Worm (Caenorhabditis elegans): ENCODE measurements around the gene K12H6.7.

Gene K12H6.7

ce11 chrII:2802804-2803586 is 33.8 kb downstream of the K12H6.7 start:
- peak; percentile 32 for TF ChIP-seq crh-2 (tag; optimal IDR thresholded peaks at IDR 0.05)
- peak; percentile 5 for TF ChIP-seq egl-27 (tag; optimal IDR thresholded peaks at IDR 0.05)
- no peak for TF ChIP-seq unc-62 (GFP tag; optimal IDR thresholded peaks at IDR 0.05)
- TF ChIP-seq nhr-11 (tag; optimal IDR thresholded peaks at IDR 0.05) = no peak
- TF ChIP-seq lin-39 (tag; optimal IDR thresholded peaks at IDR 0.05) = no peak
- TF ChIP-seq sem-4 (tag; optimal IDR thresholded peaks at IDR 0.05) = no peak
- TF ChIP-seq ama-1 (optimal IDR thresholded peaks at IDR 0.05) = no peak
- TF ChIP-seq ztf-11 (tag; optimal IDR thresholded peaks at IDR 0.05) = no peak
- TF ChIP-seq nhr-129 (tag; optimal IDR thresholded peaks at IDR 0.05) = no peak
- TF ChIP-seq skn-1 (tag; optimal IDR thresholded peaks at IDR 0.05) = no peak
- no peak for TF ChIP-seq ceh-82 (tag; optimal IDR thresholded peaks at IDR 0.05)
- no peak for TF ChIP-seq nhr-12 (tag; optimal IDR thresholded peaks at IDR 0.05)
- no peak for TF ChIP-seq lin-11 (tag; optimal IDR thresholded peaks at IDR 0.05)
- no peak for TF ChIP-seq gmeb-1 (tag; optimal IDR thresholded peaks at IDR 0.05)
- TF ChIP-seq alr-1 (tag; optimal IDR thresholded peaks at IDR 0.05) = no peak
- TF ChIP-seq nhr-21 (tag; optimal IDR thresholded peaks at IDR 0.05) = peak; percentile 2
- no peak for TF ChIP-seq ZK546.5 (tag; optimal IDR thresholded peaks at IDR 0.05)
- peak; percentile 60 for TF ChIP-seq fos-1 (tag; optimal IDR thresholded peaks at IDR 0.05)
- TF ChIP-seq lin-13 (GFP tag; optimal IDR thresholded peaks at IDR 0.05) = peak; percentile 2
- no peak for TF ChIP-seq F13H6.1 (tag; optimal IDR thresholded peaks at IDR 0.05)
- no peak for TF ChIP-seq ceh-16 (tag; optimal IDR thresholded peaks at IDR 0.05)
- no peak for TF ChIP-seq elt-3 (tag; optimal IDR thresholded peaks at IDR 0.05)
- TF ChIP-seq R02D3.7 (tag; optimal IDR thresholded peaks at IDR 0.05) = no peak
- TF ChIP-seq unc-39 (tag; optimal IDR thresholded peaks at IDR 0.05) = no peak
- peak; percentile 70 for TF ChIP-seq sma-9 (GFP tag; optimal IDR thresholded peaks at IDR 0.05)
- TF ChIP-seq sma-9 (tag; optimal IDR thresholded peaks at IDR 0.05) = no peak
- TF ChIP-seq blmp-1 (tag; optimal IDR thresholded peaks at IDR 0.05; ENCODE audit: insufficient read depth) = no peak
- no peak for TF ChIP-seq C34F6.9 (tag; optimal IDR thresholded peaks at IDR 0.05)
- no peak for TF ChIP-seq nhr-6 (tag; optimal IDR thresholded peaks at IDR 0.05)
- TF ChIP-seq unc-55 (GFP tag; optimal IDR thresholded peaks at IDR 0.05) = no peak
- TF ChIP-seq peb-1 (tag; optimal IDR thresholded peaks at IDR 0.05) = no peak
- peak; percentile 6 for TF ChIP-seq Y55F3AM.14 (GFP tag; optimal IDR thresholded peaks at IDR 0.05)
- no peak for TF ChIP-seq aly-2 (tag; optimal IDR thresholded peaks at IDR 0.05)

ce11 chrII:2801764-2802163 is 35.0 kb downstream of the K12H6.7 start:
- TF ChIP-seq snpc-4 (tag; optimal IDR thresholded peaks at IDR 0.05) (no peak), lin-13 (GFP tag; optimal IDR thresholded peaks at IDR 0.05) (peak; percentile 48)

- no peak for TF ChIP-seq R02D3.7 (tag; optimal IDR thresholded peaks at IDR 0.05)
- peak; percentile 38 for TF ChIP-seq C34F6.9 (tag; optimal IDR thresholded peaks at IDR 0.05)
- TF ChIP-seq lin-39 (tag; optimal IDR thresholded peaks at IDR 0.05) = no peak
- no peak for TF ChIP-seq unc-55 (GFP tag; optimal IDR thresholded peaks at IDR 0.05)
- TF ChIP-seq elt-3 (tag; optimal IDR thresholded peaks at IDR 0.05) = no peak
- peak; percentile 75 for TF ChIP-seq gmeb-1 (tag; optimal IDR thresholded peaks at IDR 0.05)
- TF ChIP-seq lsy-2 (tag; optimal IDR thresholded peaks at IDR 0.05) = peak in 1 of 2 experiments; percentile 73
- TF ChIP-seq crh-2 (tag; optimal IDR thresholded peaks at IDR 0.05) = peak; percentile 66
- no peak for TF ChIP-seq Y55F3AM.14 (GFP tag; optimal IDR thresholded peaks at IDR 0.05)
- no peak for TF ChIP-seq nhr-11 (tag; optimal IDR thresholded peaks at IDR 0.05)
- no peak for TF ChIP-seq nhr-10 (tag; optimal IDR thresholded peaks at IDR 0.05)
- peak; percentile 40 for TF ChIP-seq nhr-77 (tag; optimal IDR thresholded peaks at IDR 0.05)
- peak; percentile 52 for TF ChIP-seq ztf-4 (tag; optimal IDR thresholded peaks at IDR 0.05)
- no peak for TF ChIP-seq snpc-4 (tag; optimal IDR thresholded peaks at IDR 0.05)
- TF ChIP-seq mab-5 (tag; optimal IDR thresholded peaks at IDR 0.05) = peak; percentile 15
- TF ChIP-seq mbf-1 (tag; optimal IDR thresholded peaks at IDR 0.05) = no peak
- peak; percentile 93 for TF ChIP-seq sma-9 (GFP tag; optimal IDR thresholded peaks at IDR 0.05)
- TF ChIP-seq sma-9 (tag; optimal IDR thresholded peaks at IDR 0.05) = no peak
- TF ChIP-seq nhr-237 (tag; optimal IDR thresholded peaks at IDR 0.05) = no peak
- no peak for TF ChIP-seq ztf-11 (tag; optimal IDR thresholded peaks at IDR 0.05)
- no peak for TF ChIP-seq ceh-82 (tag; optimal IDR thresholded peaks at IDR 0.05)
- peak; percentile 79 for TF ChIP-seq blmp-1 (tag; optimal IDR thresholded peaks at IDR 0.05; ENCODE audit: insufficient read depth)
- TF ChIP-seq mdl-1 (tag; optimal IDR thresholded peaks at IDR 0.05) = peak; percentile 53 to 65
- peak; percentile 96 for TF ChIP-seq sma-3 (GFP tag; optimal IDR thresholded peaks at IDR 0.05)
- peak; percentile 30 for TF ChIP-seq nhr-129 (tag; optimal IDR thresholded peaks at IDR 0.05)
- TF ChIP-seq nhr-12 (tag; optimal IDR thresholded peaks at IDR 0.05) = no peak
- TF ChIP-seq unc-39 (tag; optimal IDR thresholded peaks at IDR 0.05) = no peak
- TF ChIP-seq ama-1 (optimal IDR thresholded peaks at IDR 0.05) = no peak
- peak; percentile 90 for TF ChIP-seq nhr-21 (tag; optimal IDR thresholded peaks at IDR 0.05)
- TF ChIP-seq ceh-16 (tag; optimal IDR thresholded peaks at IDR 0.05) = no peak
- peak; percentile 44 for TF ChIP-seq nhr-6 (tag; optimal IDR thresholded peaks at IDR 0.05)
- TF ChIP-seq alr-1 (tag; optimal IDR thresholded peaks at IDR 0.05) = no peak
- TF ChIP-seq peb-1 (tag; optimal IDR thresholded peaks at IDR 0.05) = no peak
- TF ChIP-seq zag-1 (tag; optimal IDR thresholded peaks at IDR 0.05) = no peak
- TF ChIP-seq sem-4 (tag; optimal IDR thresholded peaks at IDR 0.05) = peak; percentile 27
- peak; percentile 63 for TF ChIP-seq elt-1 (tag; optimal IDR thresholded peaks at IDR 0.05)
- TF ChIP-seq aly-2 (tag; optimal IDR thresholded peaks at IDR 0.05) = no peak
- TF ChIP-seq fos-1 (tag; optimal IDR thresholded peaks at IDR 0.05) = peak; percentile 94
Measured at ce11 chrII:2800550-2801233, 36.1 kb downstream of the K12H6.7 start, which contains the start of gene nhr-119. Gene nhr-119 (minus strand): TSS chrII:2800600.

Data from whole organism, L2 larva.